Worm (Caenorhabditis elegans) whole organism, L4 larva: Measurements from ENCODE around the gene B0280.7.

ENCODE experiments used
- F10B5.3 ChIP-seq: sonication (generic microtip); optimal IDR thresholded peaks from 2 replicates; lab custom pipeline; 2016; ENCODE audit warnings: mild to moderate bottlenecking, missing genetic modification characterization, missing compliant biosample characterization
- F37D6.2 ChIP-seq: sonication (generic microtip); optimal IDR thresholded peaks from 2 replicates; lab custom pipeline; 2016; ENCODE audit warnings: mild to moderate bottlenecking, missing genetic modification characterization, missing compliant biosample characterization
- T26A8.4 ChIP-seq: fragments of 200-800 bp; sonication (Bioruptor generic); IDR thresholded peaks from 2 replicates; pipeline ENCODE4 v1.3.6; 2022; ENCODE audit warnings: missing genetic modification characterization, missing compliant biosample characterization
- Y105C5A.15 ChIP-seq: fragments of 200-800 bp; sonication (Bioruptor generic); IDR thresholded peaks from 2 replicates; pipeline ENCODE4 v1.3.6; 2022; ENCODE audit warnings: missing genetic modification characterization, missing compliant biosample characterization
- Y5F2A.4 ChIP-seq: fragments of 200-800 bp; sonication (Bioruptor generic); optimal IDR thresholded peaks from 2 replicates; lab custom pipeline; 2018; ENCODE audit warnings: mild to moderate bottlenecking, missing genetic modification characterization, missing compliant biosample characterization
- ZK546.5 ChIP-seq, 2 experiments: sonication (generic microtip); optimal IDR thresholded peaks; 2 replicates each; lab custom pipeline; 2017; ENCODE audit warnings: missing biosample characterization in 2 of 2, missing genetic modification characterization in 2 of 2
- aha-1 ChIP-seq: fragments of 150-350 bp; peaks from one replicate; lab custom pipeline; 2014; ENCODE audit warnings: missing biosample characterization, missing genetic modification characterization
- ama-1 ChIP-seq: fragments of 150-350 bp; optimal IDR thresholded peaks from 2 replicates; lab custom pipeline; 2014; ENCODE audit warnings: inconsistent platforms, mixed read lengths
- arid-1 ChIP-seq: fragments of 200-800 bp; sonication (Bioruptor generic); conservative IDR thresholded peaks from 2 replicates; pipeline ENCODE4 v1.3.6; 2022; ENCODE audit warnings: missing genetic modification reagents, missing genetic modification characterization, missing compliant biosample characterization
- ceh-20 ChIP-seq: fragments of 200-800 bp; sonication (Bioruptor generic); IDR thresholded peaks from 2 replicates; pipeline ENCODE4 v1.3.6; 2022; ENCODE audit warnings: missing genetic modification reagents, missing genetic modification characterization, missing compliant biosample characterization
- ceh-28 ChIP-seq: fragments of 150-350 bp; optimal IDR thresholded peaks from 2 replicates; lab custom pipeline; 2014; ENCODE audit warnings: missing biosample characterization, missing genetic modification reagents, missing genetic modification characterization
- ceh-32 ChIP-seq: sonication (generic microtip); optimal IDR thresholded peaks from 2 replicates; lab custom pipeline; 2016; ENCODE audit warnings: mild to moderate bottlenecking, missing genetic modification characterization, missing compliant biosample characterization; ENCODE audit not compliant: poor library complexity
- ceh-82 ChIP-seq: sonication (generic microtip); optimal IDR thresholded peaks from 2 replicates; lab custom pipeline; 2017; ENCODE audit warnings: missing biosample characterization, missing genetic modification characterization
- cey-2 ChIP-seq: sonication (generic microtip); optimal IDR thresholded peaks from 3 replicates; lab custom pipeline; 2017; ENCODE audit warnings: missing genetic modification characterization, mild to moderate bottlenecking, missing compliant biosample characterization, antibody characterized with exemption, borderline replicate concordance; ENCODE audit not compliant: insufficient read depth
- ctbp-1 ChIP-seq: fragments of 200-800 bp; sonication (Bioruptor generic); IDR thresholded peaks from 2 replicates; pipeline ENCODE4 v1.3.6; 2022; ENCODE audit warnings: missing genetic modification reagents, missing genetic modification characterization, missing compliant biosample characterization
- daf-12 ChIP-seq: fragments of 150-350 bp; optimal IDR thresholded peaks from 2 replicates; lab custom pipeline; 2014; ENCODE audit warnings: missing biosample characterization, missing genetic modification reagents, missing genetic modification characterization
- daf-16 ChIP-seq, 3 experiments: sonication (generic microtip); optimal IDR thresholded peaks; 2 replicates each; lab custom pipeline; 2016 to 2017; ENCODE audit warnings: missing genetic modification characterization in 3 of 3, missing genetic modification reagents in 3 of 3, mild to moderate bottlenecking in 2 of 3, missing compliant biosample characterization in 2 of 3, missing biosample characterization in 1 of 3, moderate library complexity in 1 of 3
- dmd-9 ChIP-seq: fragments of 200-800 bp; sonication (Bioruptor generic); IDR thresholded peaks from 2 replicates; pipeline ENCODE4 v1.3.6; 2022; ENCODE audit warnings: missing genetic modification reagents, missing genetic modification characterization, missing compliant biosample characterization
- duxl-1 ChIP-seq: sonication (generic microtip); optimal IDR thresholded peaks from 2 replicates; lab custom pipeline; 2016; ENCODE audit warnings: mild to moderate bottlenecking, missing genetic modification characterization, moderate library complexity, missing compliant biosample characterization; ENCODE audit not compliant: poor library complexity
- dve-1 ChIP-seq: sonication (generic microtip); optimal IDR thresholded peaks from 2 replicates; lab custom pipeline; 2017; ENCODE audit warnings: antibody characterized with exemption, mild to moderate bottlenecking, missing genetic modification characterization, missing compliant biosample characterization; ENCODE audit not compliant: insufficient read depth
- hif-1 ChIP-seq, 2 experiments: sonication (generic microtip); optimal IDR thresholded peaks; 2 replicates each; lab custom pipeline; 2016 to 2017; ENCODE audit warnings: missing compliant biosample characterization in 2 of 2, missing genetic modification characterization in 2 of 2, missing genetic modification reagents in 2 of 2, missing genotype in 2 of 2, mild to moderate bottlenecking in 1 of 2
- hlh-11 ChIP-seq: fragments of 200-800 bp; sonication (Bioruptor generic); optimal IDR thresholded peaks from 2 replicates; lab custom pipeline; 2018; ENCODE audit warnings: mild to moderate bottlenecking, missing genetic modification characterization, missing compliant biosample characterization
- hlh-30 ChIP-seq: sonication (generic microtip); optimal IDR thresholded peaks from 2 replicates; lab custom pipeline; 2017; ENCODE audit warnings: antibody characterized with exemption, mild to moderate bottlenecking, missing genetic modification characterization, missing compliant biosample characterization; ENCODE audit not compliant: insufficient read depth
- hmg-1.1 ChIP-seq: fragments of 200-800 bp; sonication (Bioruptor generic); IDR thresholded peaks from 2 replicates; pipeline ENCODE4 v1.3.6; 2022; ENCODE audit warnings: missing genetic modification reagents, missing genetic modification characterization, missing compliant biosample characterization
- lim-7 ChIP-seq: fragments of 200-800 bp; sonication (Bioruptor generic); IDR thresholded peaks from 2 replicates; pipeline ENCODE4 v1.3.6; 2022; ENCODE audit warnings: missing genetic modification characterization, missing compliant biosample characterization
- lin-1 ChIP-seq: fragments of 200-800 bp; sonication (Bioruptor generic); IDR thresholded peaks from 2 replicates; pipeline ENCODE4 v1.3.6; 2022; ENCODE audit warnings: missing genetic modification reagents, missing genetic modification characterization, missing compliant biosample characterization
- lin-38 ChIP-seq: fragments of 200-800 bp; sonication (Bioruptor generic); IDR thresholded peaks from 2 replicates; pipeline ENCODE4 v1.3.6; 2022; ENCODE audit warnings: missing genetic modification reagents, missing genetic modification characterization, missing compliant biosample characterization
- mep-1 ChIP-seq: fragments of 150-350 bp; sonication (generic microtip); optimal IDR thresholded peaks from 3 replicates; lab custom pipeline; 2014; ENCODE audit warnings: missing biosample characterization, missing genetic modification characterization
- mxl-2 ChIP-seq: fragments of 200-800 bp; sonication (Bioruptor generic); conservative IDR thresholded peaks from 2 replicates; pipeline ENCODE4 v1.3.6; 2022; ENCODE audit warnings: missing genetic modification reagents, missing genetic modification characterization, missing compliant biosample characterization
- nhr-10 ChIP-seq: fragments of 150-350 bp; optimal IDR thresholded peaks from 2 replicates; lab custom pipeline; 2014; ENCODE audit warnings: missing biosample characterization, missing genetic modification characterization
- nhr-102 ChIP-seq: sonication (generic microtip); optimal IDR thresholded peaks from 2 replicates; lab custom pipeline; 2016; ENCODE audit warnings: mild to moderate bottlenecking, missing genetic modification characterization, moderate library complexity, missing compliant biosample characterization
- nhr-111 ChIP-seq: fragments of 200-800 bp; sonication (Bioruptor generic); optimal IDR thresholded peaks from 2 replicates; lab custom pipeline; 2018; ENCODE audit warnings: mild to moderate bottlenecking, missing genetic modification characterization, missing compliant biosample characterization
- nhr-237 ChIP-seq: sonication (generic microtip); optimal IDR thresholded peaks from 2 replicates; lab custom pipeline; 2017; ENCODE audit warnings: missing biosample characterization, missing genetic modification characterization
- nhr-25 ChIP-seq: sonication (generic microtip); optimal IDR thresholded peaks from 2 replicates; lab custom pipeline; 2017; ENCODE audit warnings: missing genetic modification characterization, mild to moderate bottlenecking, missing compliant biosample characterization, antibody characterized with exemption, moderate library complexity, borderline replicate concordance; ENCODE audit not compliant: insufficient read depth
- nhr-41 ChIP-seq: fragments of 200-800 bp; sonication (Bioruptor generic); IDR thresholded peaks from 2 replicates; pipeline ENCODE4 v1.3.6; 2022; ENCODE audit warnings: missing genetic modification reagents, missing genetic modification characterization, missing compliant biosample characterization
- nhr-42 ChIP-seq: fragments of 200-800 bp; sonication (Bioruptor generic); IDR thresholded peaks from 2 replicates; pipeline ENCODE4 v1.3.6; 2022; ENCODE audit warnings: missing genetic modification characterization, missing compliant biosample characterization
- nhr-48 ChIP-seq: sonication (generic microtip); optimal IDR thresholded peaks from 2 replicates; lab custom pipeline; 2016; ENCODE audit warnings: mild to moderate bottlenecking, missing genetic modification characterization, missing compliant biosample characterization
- nhr-6 ChIP-seq: fragments of 150-350 bp; optimal IDR thresholded peaks from 2 replicates; lab custom pipeline; 2014; ENCODE audit warnings: missing biosample characterization, missing genetic modification characterization
- nhr-76 ChIP-seq: fragments of 150-350 bp; optimal IDR thresholded peaks from 2 replicates; lab custom pipeline; 2014; ENCODE audit warnings: missing biosample characterization, missing genetic modification characterization
- php-3 ChIP-seq: fragments of 200-800 bp; sonication (Bioruptor generic); IDR thresholded peaks from 2 replicates; pipeline ENCODE4 v1.3.6; 2022; ENCODE audit warnings: missing genetic modification reagents, missing genetic modification characterization, missing compliant biosample characterization
- rbr-2 ChIP-seq: sonication (generic microtip); optimal IDR thresholded peaks from 2 replicates; lab custom pipeline; 2016; ENCODE audit warnings: missing genotype, missing genetic modification characterization, missing compliant biosample characterization
- set-16 ChIP-seq: fragments of 200-800 bp; sonication (Bioruptor generic); IDR thresholded peaks from 2 replicates; pipeline ENCODE4 v1.3.6; 2022; ENCODE audit warnings: missing genetic modification reagents, missing genetic modification characterization, missing compliant biosample characterization
- snpc-1.2 ChIP-seq: fragments of 200-800 bp; sonication (Bioruptor generic); IDR thresholded peaks from 2 replicates; pipeline ENCODE4 v1.3.6; 2022; ENCODE audit warnings: missing genetic modification reagents, missing genetic modification characterization, missing compliant biosample characterization
- snpc-4 ChIP-seq: fragments of 150-350 bp; optimal IDR thresholded peaks from 2 replicates; lab custom pipeline; 2014; ENCODE audit warnings: missing biosample characterization, missing genetic modification characterization
- spr-1 ChIP-seq: sonication (generic microtip); optimal IDR thresholded peaks from 2 replicates; lab custom pipeline; 2016; ENCODE audit warnings: mild to moderate bottlenecking, missing genetic modification characterization, missing compliant biosample characterization
- spr-3 ChIP-seq: fragments of 200-800 bp; sonication (Bioruptor generic); optimal IDR thresholded peaks from 2 replicates; lab custom pipeline; 2018; ENCODE audit warnings: mild to moderate bottlenecking, missing genetic modification characterization, missing compliant biosample characterization
- unc-130 ChIP-seq: sonication (generic microtip); optimal IDR thresholded peaks from 2 replicates; lab custom pipeline; 2016; ENCODE audit warnings: missing genetic modification reagents, missing genetic modification characterization, missing compliant biosample characterization
- unc-62 ChIP-seq, 3 experiments: fragments of 150-350 bp in 1 of 3; sonication (generic microtip); optimal IDR thresholded peaks in 2 of 3; peaks in 1 of 3; 1 replicate in 1 of 3; 2 replicates in 2 of 3; lab custom pipeline; 2014 to 2017; ENCODE audit warnings: missing biosample characterization in 3 of 3, missing genetic modification characterization in 3 of 3, missing genetic modification reagents in 3 of 3, missing genotype in 1 of 3
- ztf-7 ChIP-seq: fragments of 150-350 bp; optimal IDR thresholded peaks from 2 replicates; lab custom pipeline; 2014; ENCODE audit warnings: missing biosample characterization, missing genetic modification characterization

The B0280.7 gene

ce11 chrIII:7155631-7156030 lies 43.9 kb upstream of the B0280.7 start (continued):
- TF ChIP-seq nhr-42 = peak; percentile 70; the same call in 1 of the 2 replicates
- peak; percentile 89 for TF ChIP-seq T26A8.4 (GFP tag; lab: Robert Waterston, UW)
- peak; percentile 97 for TF ChIP-seq ctbp-1 (GFP tag; lab: Robert Waterston, UW)
- peak; percentile 90 for TF ChIP-seq ama-1
- peak; percentile 26 for TF ChIP-seq Y5F2A.4 (GFP tag; lab: Kevin White, UChicago)
- TF ChIP-seq lin-38 (GFP tag; lab: Robert Waterston, UW) = peak; percentile 69
- peak; percentile 86 for TF ChIP-seq ceh-20 (GFP tag; lab: Robert Waterston, UW)
- peak; percentile 27 for TF ChIP-seq ceh-28 (tag; lab: Kevin White, UChicago)
- TF ChIP-seq arid-1 (GFP tag; lab: Robert Waterston, UW) = peak; percentile 60
- TF ChIP-seq set-16 (GFP tag; lab: Robert Waterston, UW) = peak; percentile 67
- peak; percentile 2 for TF ChIP-seq nhr-237
- peak; percentile 97 for TF ChIP-seq hlh-11 (tag; lab: Kevin White, UChicago)
- TF ChIP-seq unc-62 (GFP tag; optimal IDR thresholded peaks at IDR 0.05 in 1 of 2; lab: Kevin White, UChicago) = peak in 1 of 2 experiments; percentile 96
- TF ChIP-seq unc-62 (tag; optimal IDR thresholded peaks at IDR 0.05; lab: Kevin White, UChicago) = no peak
- peak; percentile 77 for TF ChIP-seq spr-1
- TF ChIP-seq nhr-6 (tag; lab: Kevin White, UChicago) = peak; percentile 39
- TF ChIP-seq ZK546.5 (tag; optimal IDR thresholded peaks at IDR 0.05; lab: Kevin White, UChicago) = no peak
- TF ChIP-seq hlh-30 (tag; lab: Kevin White, UChicago) = peak; percentile 98
- TF ChIP-seq ceh-32 = peak; percentile 43
- peak; percentile 54 for TF ChIP-seq nhr-76 (tag; lab: Kevin White, UChicago)
- peak; percentile 95 for TF ChIP-seq hmg-1.1 (GFP tag; lab: Robert Waterston, UW)
- TF ChIP-seq nhr-25 (tag; lab: Kevin White, UChicago) = peak; percentile 83
- no peak for TF ChIP-seq cey-2 (tag; lab: Kevin White, UChicago)
- TF ChIP-seq mep-1 (tag; lab: Kevin White, UChicago) = peak; percentile 94
- TF ChIP-seq rbr-2 (tag; lab: Kevin White, UChicago) = peak; percentile 92
- TF ChIP-seq F37D6.2 (tag; lab: Kevin White, UChicago) = peak; percentile 80
- peak; percentile 93 for TF ChIP-seq aha-1
- TF ChIP-seq nhr-111 = no peak
- peak; percentile 82 for TF ChIP-seq nhr-102 (tag; lab: Kevin White, UChicago)
- peak; percentile 82 for TF ChIP-seq php-3 (GFP tag; lab: Robert Waterston, UW)
- peak; percentile 23 to 82 for TF ChIP-seq hif-1 (tag; optimal IDR thresholded peaks at IDR 0.05; lab: Kevin White, UChicago)
- TF ChIP-seq lin-1 (GFP tag; lab: Robert Waterston, UW) = peak; percentile 95
- peak; percentile 75 for TF ChIP-seq nhr-10

ce11 chrIII:7154526-7154925 lies 42.8 kb upstream of the B0280.7 start:
- TF ChIP-seq dmd-9 (no peak), mxl-2 (no peak), unc-130 (GFP tag; lab: Kevin White, UChicago) (no peak), hlh-30 (tag; lab: Kevin White, UChicago) (peak; percentile 46), nhr-48 (tag; lab: Kevin White, UChicago) (no peak), snpc-1.2 (GFP tag; lab: Robert Waterston, UW) (no peak), lin-38 (GFP tag; lab: Robert Waterston, UW) (no peak), daf-16 (GFP tag; optimal IDR thresholded peaks at IDR 0.05; lab: Kevin White, UChicago) (no peak), daf-16 (tag; optimal IDR thresholded peaks at IDR 0.05; lab: Kevin White, UChicago) (peak; percentile 38), daf-12 (tag; lab: Kevin White, UChicago) (no peak), unc-62 (GFP tag; optimal IDR thresholded peaks at IDR 0.05 in 1 of 2; lab: Kevin White, UChicago) (no peak), unc-62 (tag; optimal IDR thresholded peaks at IDR 0.05; lab: Kevin White, UChicago) (no peak), F10B5.3 (tag; lab: Kevin White, UChicago) (no peak), ztf-7 (tag; lab: Kevin White, UChicago) (no peak), ceh-82 (no peak), lim-7 (GFP tag; lab: Robert Waterston, UW) (no peak), spr-3 (GFP tag; lab: Kevin White, UChicago) (no peak), dve-1 (tag; lab: Kevin White, UChicago) (peak; percentile 71), nhr-41 (GFP tag; lab: Robert Waterston, UW) (no peak), duxl-1 (tag; lab: Kevin White, UChicago) (no peak), snpc-4 (no peak), Y105C5A.15 (GFP tag; lab: Robert Waterston, UW) (no peak)
